Fruit fly (Drosophila melanogaster): ENCODE measurements around the gene beat-IIIc.

- TF ChIP-seq CG14655 (GFP tag; optimal IDR thresholded peaks at IDR 0.05) (no peak), Snoo (tag; optimal IDR thresholded peaks at IDR 0.05) (no peak), gl (tag; optimal IDR thresholded peaks at IDR 0.05) (no peak), CG32121 (GFP tag; IDR thresholded peaks at IDR 0.05) (no peak), Ets98B (GFP tag; IDR thresholded peaks at IDR 0.05) (no peak), CG4496 (GFP tag; IDR thresholded peaks at IDR 0.05) (no peak), EcR (GFP tag; optimal IDR thresholded peaks at IDR 0.05) (no peak), CG9948 (tag; optimal IDR thresholded peaks at IDR 0.05) (no peak), CG8301 (tag; optimal IDR thresholded peaks at IDR 0.05) (no peak), CG17806 (tag; optimal IDR thresholded peaks at IDR 0.05) (no peak), Pif1A (GFP tag; optimal IDR thresholded peaks at IDR 0.05) (no peak)
These were observed 56.7 kb downstream of the beat-IIIc start for dm6 chr2L:17203833-17204232.

Data from whole organism, pupa.